Worm (Caenorhabditis elegans) whole organism, L2 larva: ENCODE results near the gene Y56A3A.41.

ENCODE experiments used
- C34F6.9 ChIP-seq: fragments of 150-350 bp; optimal IDR thresholded peaks from 2 replicates; lab custom pipeline; 2014; ENCODE audit warnings: missing biosample characterization, missing genetic modification characterization
- F13H6.1 ChIP-seq: sonication (generic microtip); optimal IDR thresholded peaks from 2 replicates; lab custom pipeline; 2016; ENCODE audit warnings: missing genetic modification characterization, missing compliant biosample characterization
- R02D3.7 ChIP-seq: fragments of 150-350 bp; optimal IDR thresholded peaks from 2 replicates; lab custom pipeline; 2014; ENCODE audit warnings: missing biosample characterization, missing genetic modification characterization
- Y55F3AM.14 ChIP-seq: fragments of 200-800 bp; sonication (Bioruptor generic); optimal IDR thresholded peaks from 2 replicates; lab custom pipeline; 2018; ENCODE audit warnings: mild to moderate bottlenecking, missing genetic modification characterization, missing compliant biosample characterization
- aly-2 ChIP-seq: fragments of 150-350 bp; optimal IDR thresholded peaks from 2 replicates; lab custom pipeline; 2014; ENCODE audit warnings: missing biosample characterization, missing genetic modification characterization
- ama-1 ChIP-seq: fragments of 150-350 bp; optimal IDR thresholded peaks from 2 replicates; lab custom pipeline; 2018; ENCODE audit warnings: inconsistent platforms
- blmp-1 ChIP-seq: sonication (generic microtip); optimal IDR thresholded peaks from 2 replicates; lab custom pipeline; 2017; ENCODE audit warnings: missing genetic modification characterization, mild to moderate bottlenecking, missing compliant biosample characterization, antibody characterized with exemption, moderate library complexity; ENCODE audit not compliant: insufficient read depth
- ceh-16 ChIP-seq: fragments of 150-350 bp; optimal IDR thresholded peaks from 2 replicates; lab custom pipeline; 2014; ENCODE audit warnings: missing biosample characterization, missing genetic modification characterization
- ceh-82 ChIP-seq: fragments of 150-350 bp; optimal IDR thresholded peaks from 2 replicates; lab custom pipeline; 2014; ENCODE audit warnings: missing biosample characterization, missing genetic modification characterization
- crh-2 ChIP-seq: sonication (generic microtip); optimal IDR thresholded peaks from 2 replicates; lab custom pipeline; 2017; ENCODE audit warnings: missing biosample characterization, missing genetic modification characterization
- dmd-4 ChIP-seq: sonication (generic microtip); optimal IDR thresholded peaks from 2 replicates; lab custom pipeline; 2017; ENCODE audit warnings: missing biosample characterization, missing genetic modification characterization
- egl-27 ChIP-seq: sonication (generic microtip); optimal IDR thresholded peaks from 3 replicates; lab custom pipeline; 2017; ENCODE audit warnings: missing biosample characterization, missing genetic modification reagents, missing genetic modification characterization
- elt-1 ChIP-seq: fragments of 150-350 bp; optimal IDR thresholded peaks from 2 replicates; lab custom pipeline; 2014; ENCODE audit warnings: missing biosample characterization, missing genetic modification characterization
- fos-1 ChIP-seq: fragments of 150-350 bp; optimal IDR thresholded peaks from 2 replicates; lab custom pipeline; 2014; ENCODE audit warnings: missing biosample characterization, missing genetic modification characterization
- lin-13 ChIP-seq: fragments of 150-350 bp; optimal IDR thresholded peaks from 2 replicates; lab custom pipeline; 2014; ENCODE audit warnings: missing biosample characterization, missing genetic modification reagents, missing genetic modification characterization
- lin-39 ChIP-seq: fragments of 150-350 bp; optimal IDR thresholded peaks from 2 replicates; lab custom pipeline; 2014; ENCODE audit warnings: missing biosample characterization, missing genetic modification reagents, missing genetic modification characterization
- lsy-2 ChIP-seq, 2 experiments: fragments of 150-350 bp in 1 of 2; sonication (generic microtip) in 1 of 2; optimal IDR thresholded peaks; 2 replicates each; lab custom pipeline; 2014 to 2017; ENCODE audit warnings: missing biosample characterization in 2 of 2, missing genetic modification characterization in 2 of 2
- mdl-1 ChIP-seq, 2 experiments: fragments of 150-350 bp in 1 of 2; sonication (generic microtip) in 1 of 2; optimal IDR thresholded peaks; 2 replicates each; lab custom pipeline; 2017; ENCODE audit warnings: missing biosample characterization in 2 of 2, missing genetic modification characterization in 2 of 2
- nhr-10 ChIP-seq: sonication (generic microtip); optimal IDR thresholded peaks from 2 replicates; lab custom pipeline; 2017; ENCODE audit warnings: missing biosample characterization, missing genetic modification characterization
- nhr-12 ChIP-seq: fragments of 150-350 bp; optimal IDR thresholded peaks from 2 replicates; lab custom pipeline; 2014; ENCODE audit warnings: missing biosample characterization, missing genetic modification characterization
- nhr-21 ChIP-seq: fragments of 150-350 bp; optimal IDR thresholded peaks from 2 replicates; lab custom pipeline; 2014; ENCODE audit warnings: missing biosample characterization, missing genetic modification characterization
- nhr-23 ChIP-seq: fragments of 150-350 bp; optimal IDR thresholded peaks from 2 replicates; lab custom pipeline; 2014; ENCODE audit warnings: missing biosample characterization, missing genetic modification reagents, missing genetic modification characterization
- nhr-237 ChIP-seq: fragments of 150-350 bp; optimal IDR thresholded peaks from 2 replicates; lab custom pipeline; 2014; ENCODE audit warnings: missing biosample characterization, missing genetic modification characterization
- nhr-6 ChIP-seq: fragments of 150-350 bp; optimal IDR thresholded peaks from 2 replicates; lab custom pipeline; 2014; ENCODE audit warnings: missing biosample characterization, missing genetic modification characterization
- nhr-77 ChIP-seq: fragments of 150-350 bp; optimal IDR thresholded peaks from 2 replicates; lab custom pipeline; 2014; ENCODE audit warnings: missing biosample characterization, missing genetic modification characterization
- peb-1 ChIP-seq: fragments of 150-350 bp; optimal IDR thresholded peaks from 2 replicates; lab custom pipeline; 2014; ENCODE audit warnings: missing biosample characterization, missing genetic modification characterization
- sem-4 ChIP-seq: fragments of 150-350 bp; optimal IDR thresholded peaks from 2 replicates; lab custom pipeline; 2014; ENCODE audit warnings: missing biosample characterization, missing genetic modification reagents, missing genetic modification characterization
- skn-1 ChIP-seq: sonication (generic microtip); optimal IDR thresholded peaks from 2 replicates; lab custom pipeline; 2017; ENCODE audit warnings: missing biosample characterization, missing genetic modification characterization
- sma-3 ChIP-seq: sonication (generic microtip); optimal IDR thresholded peaks from 2 replicates; lab custom pipeline; 2016; ENCODE audit warnings: missing genetic modification reagents, missing genetic modification characterization, missing compliant biosample characterization
- sma-9 ChIP-seq, 2 experiments: fragments of 150-350 bp in 1 of 2; sonication (generic microtip) in 1 of 2; optimal IDR thresholded peaks; 2 replicates each; lab custom pipeline; 2014 to 2016; ENCODE audit warnings: missing genetic modification characterization in 2 of 2, mild to moderate bottlenecking in 1 of 2, missing biosample characterization in 1 of 2, missing compliant biosample characterization in 1 of 2, missing genetic modification reagents in 1 of 2, moderate library complexity in 1 of 2
- snpc-4 ChIP-seq: fragments of 150-350 bp; optimal IDR thresholded peaks from 2 replicates; lab custom pipeline; 2014; ENCODE audit warnings: missing biosample characterization, missing genetic modification characterization
- unc-39 ChIP-seq: fragments of 150-350 bp; optimal IDR thresholded peaks from 2 replicates; lab custom pipeline; 2014; ENCODE audit warnings: missing biosample characterization, missing genetic modification characterization
- unc-55 ChIP-seq: fragments of 150-350 bp; sonication (generic microtip); optimal IDR thresholded peaks from 3 replicates; lab custom pipeline; 2014; ENCODE audit warnings: missing biosample characterization, missing genetic modification reagents, missing genetic modification characterization
- zag-1 ChIP-seq: fragments of 150-350 bp; optimal IDR thresholded peaks from 2 replicates; lab custom pipeline; 2014; ENCODE audit warnings: missing biosample characterization, missing genetic modification characterization
- ztf-11 ChIP-seq: sonication (generic microtip); optimal IDR thresholded peaks from 2 replicates; lab custom pipeline; 2017; ENCODE audit warnings: missing biosample characterization, missing genetic modification characterization
- ztf-4 ChIP-seq: fragments of 150-350 bp; optimal IDR thresholded peaks from 2 replicates; lab custom pipeline; 2014; ENCODE audit warnings: missing biosample characterization, missing genetic modification characterization

Gene Y56A3A.41

DNA sequence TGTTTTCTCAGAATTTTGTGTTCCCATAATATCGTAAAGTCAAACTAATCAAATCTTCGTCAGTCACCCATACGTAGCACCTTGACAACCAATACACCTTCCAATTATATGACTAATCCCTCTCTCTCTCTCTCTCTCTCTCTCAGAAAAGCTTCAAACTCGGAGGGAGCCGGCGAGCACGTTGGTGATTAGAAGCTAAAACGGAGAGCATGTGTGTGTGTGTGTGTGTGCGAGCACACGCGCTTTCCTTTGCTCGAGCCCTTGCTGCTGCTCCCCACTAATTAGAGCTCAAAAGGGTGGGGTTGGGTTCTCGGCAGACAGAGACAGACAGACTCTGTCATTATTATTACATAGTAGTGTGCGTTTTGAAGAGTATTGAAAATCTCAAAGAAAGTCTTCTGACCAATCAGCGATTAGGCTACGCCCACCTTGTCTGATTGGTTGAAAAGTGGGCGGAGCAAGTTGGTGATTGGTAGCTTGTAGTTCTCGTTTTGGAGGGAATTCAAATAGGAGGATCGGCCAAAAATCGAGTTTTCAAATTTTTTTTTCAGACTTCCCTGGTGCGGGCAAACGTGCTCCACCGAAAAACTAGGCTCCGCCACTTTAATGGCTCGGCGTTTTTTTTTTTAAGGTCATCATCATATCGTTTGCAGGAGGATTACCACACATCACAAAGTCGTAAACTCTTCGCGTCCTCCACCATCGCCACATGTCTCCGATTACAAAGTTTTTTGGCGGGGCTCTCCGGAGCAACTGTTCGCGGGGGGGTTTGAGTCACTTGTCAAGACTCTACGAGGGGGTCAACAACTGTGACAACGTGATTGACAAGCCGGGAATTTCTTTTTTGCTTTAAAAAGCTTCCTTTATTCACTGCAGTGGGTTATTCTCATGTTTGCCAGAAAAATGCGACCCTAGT is 42.5 kb upstream of the Y56A3A.41 start:
- no peak for TF ChIP-seq lin-39 (tag; lab: Kevin White, UChicago)
- TF ChIP-seq Y55F3AM.14 (GFP tag; lab: Kevin White, UChicago): peak; percentile 10
- peak; percentile 7 for TF ChIP-seq F13H6.1 (tag; lab: Kevin White, UChicago)
- TF ChIP-seq lin-13 (GFP tag; lab: Kevin White, UChicago): no peak
- no peak for TF ChIP-seq peb-1 (tag; lab: Kevin White, UChicago)
- no peak for TF ChIP-seq egl-27 (tag; lab: Kevin White, UChicago)
- no peak for TF ChIP-seq R02D3.7
- no peak for TF ChIP-seq nhr-77 (tag; lab: Kevin White, UChicago)
- no peak for TF ChIP-seq zag-1 (tag; lab: Kevin White, UChicago)
- no peak for TF ChIP-seq dmd-4 (tag; lab: Kevin White, UChicago)
- peak; percentile 31 for TF ChIP-seq sma-9 (GFP tag; optimal IDR thresholded peaks at IDR 0.05; lab: Kevin White, UChicago)
- no peak for TF ChIP-seq sma-9 (tag; optimal IDR thresholded peaks at IDR 0.05; lab: Kevin White, UChicago)
- TF ChIP-seq skn-1: no peak
- peak; percentile 30 for TF ChIP-seq sem-4 (tag; lab: Kevin White, UChicago)
- TF ChIP-seq C34F6.9 (tag; lab: Kevin White, UChicago): peak; percentile 14
- TF ChIP-seq blmp-1 (tag; lab: Kevin White, UChicago): no peak
- peak in 1 of 2 experiments; percentile 2 for TF ChIP-seq mdl-1 (tag; optimal IDR thresholded peaks at IDR 0.05; lab: Kevin White, UChicago)
- no peak for TF ChIP-seq ztf-11 (tag; lab: Kevin White, UChicago)
- no peak for TF ChIP-seq unc-55 (GFP tag; lab: Kevin White, UChicago)
- peak in 1 of 2 experiments; percentile 9 for TF ChIP-seq lsy-2 (tag; optimal IDR thresholded peaks at IDR 0.05; lab: Kevin White, UChicago)
- TF ChIP-seq nhr-6 (tag; lab: Kevin White, UChicago): no peak
- peak; percentile 8 for TF ChIP-seq nhr-21 (tag; lab: Kevin White, UChicago)

DNA sequence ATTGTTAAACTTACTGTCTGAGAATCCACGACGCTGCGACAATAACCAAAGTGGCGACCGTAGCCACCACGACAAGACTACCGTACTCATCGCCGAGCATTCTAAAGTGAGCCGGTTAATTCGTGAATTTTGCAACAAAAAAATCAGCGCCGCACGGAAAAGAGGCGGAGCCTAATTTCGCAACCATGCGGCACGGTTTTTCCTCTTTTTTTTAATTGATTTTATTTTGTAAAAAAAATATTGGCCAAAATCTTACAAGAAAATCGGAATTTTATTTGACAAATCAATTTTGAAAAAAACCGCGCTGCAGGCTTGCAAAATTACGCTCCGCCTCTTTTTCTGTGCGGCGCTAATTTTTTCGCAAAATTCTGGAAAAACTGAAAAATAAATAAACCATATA is 40.7 kb upstream of the Y56A3A.41 start, which contains the start of gene dolk-1:
Gene dolk-1, minus strand, starts transcription at position 101 of the 400 bp plus-strand sequence.
- TF ChIP-seq nhr-237 (no peak), sma-3 (GFP tag; lab: Kevin White, UChicago) (no peak)

DNA sequence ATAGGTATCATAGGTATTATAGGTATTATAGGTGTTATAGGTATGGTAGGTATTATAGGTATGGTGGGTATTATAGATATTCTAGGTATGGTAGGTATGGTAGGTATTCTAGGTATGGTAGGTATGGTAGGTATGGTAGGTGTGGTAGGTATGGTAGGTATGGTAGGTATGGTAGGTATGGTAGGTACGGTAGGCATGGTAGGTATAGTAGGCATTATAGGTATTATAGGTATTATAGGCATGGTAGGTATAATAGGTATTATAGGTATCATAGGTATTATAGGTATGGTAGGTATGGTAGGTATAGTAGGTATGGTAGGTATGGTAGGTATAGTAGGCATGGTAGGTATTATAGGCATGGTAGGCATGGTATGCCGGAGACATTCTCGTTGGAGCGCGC is 39.1 kb upstream of the Y56A3A.41 start:
- TF ChIP-seq ceh-16 (tag; lab: Kevin White, UChicago): no peak
- no peak for TF ChIP-seq nhr-77 (tag; lab: Kevin White, UChicago)
- no peak for TF ChIP-seq nhr-6 (tag; lab: Kevin White, UChicago)
- no peak for TF ChIP-seq Y55F3AM.14 (GFP tag; lab: Kevin White, UChicago)
- TF ChIP-seq elt-1 (tag; lab: Kevin White, UChicago): no peak
- no peak for TF ChIP-seq fos-1 (tag; lab: Kevin White, UChicago)
- TF ChIP-seq aly-2: no peak
- no peak for TF ChIP-seq nhr-10 (tag; lab: Kevin White, UChicago)
- no peak for TF ChIP-seq nhr-12 (tag; lab: Kevin White, UChicago)
- TF ChIP-seq snpc-4 (tag; lab: Kevin White, UChicago): no peak
- no peak for TF ChIP-seq C34F6.9 (tag; lab: Kevin White, UChicago)
- TF ChIP-seq unc-39 (tag; lab: Kevin White, UChicago): no peak
- TF ChIP-seq sem-4 (tag; lab: Kevin White, UChicago): no peak
- no peak for TF ChIP-seq peb-1 (tag; lab: Kevin White, UChicago)
- TF ChIP-seq crh-2 (tag; lab: Kevin White, UChicago): no peak
- no peak for TF ChIP-seq ztf-4 (tag; lab: Kevin White, UChicago)
- TF ChIP-seq ceh-82 (tag; lab: Kevin White, UChicago): no peak

DNA sequence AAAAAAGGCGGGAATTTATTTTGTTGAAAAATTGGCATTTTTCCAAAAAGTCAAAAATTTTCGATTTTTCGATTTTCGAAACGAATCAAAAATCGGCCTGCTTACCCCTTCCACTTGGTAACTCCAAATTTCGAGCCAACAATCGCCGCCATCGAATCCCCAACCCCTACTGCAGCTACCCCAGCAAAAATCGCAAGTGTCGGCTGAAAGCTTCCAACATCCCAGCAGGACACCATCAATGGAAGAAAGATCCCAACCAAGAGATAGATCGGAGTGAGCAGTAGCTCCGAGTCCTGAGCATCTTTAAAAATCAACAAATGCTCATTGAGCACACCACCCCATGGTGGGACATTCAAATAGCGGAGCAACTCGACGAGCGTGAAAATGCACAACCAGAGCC is 38.1 kb upstream of the Y56A3A.41 start:
- no peak for TF ChIP-seq nhr-77 (tag; lab: Kevin White, UChicago)
- TF ChIP-seq nhr-23 (tag; lab: Kevin White, UChicago): no peak
- TF ChIP-seq peb-1 (tag; lab: Kevin White, UChicago): no peak
- no peak for TF ChIP-seq lsy-2 (tag; optimal IDR thresholded peaks at IDR 0.05; lab: Kevin White, UChicago)
- no peak for TF ChIP-seq unc-55 (GFP tag; lab: Kevin White, UChicago)
- no peak for TF ChIP-seq ztf-11 (tag; lab: Kevin White, UChicago)
- TF ChIP-seq R02D3.7: no peak
- TF ChIP-seq lin-39 (tag; lab: Kevin White, UChicago): no peak
- TF ChIP-seq nhr-6 (tag; lab: Kevin White, UChicago): no peak
- no peak for TF ChIP-seq ama-1 (lab: Kevin White, UChicago)
